Worm (Caenorhabditis elegans): Measurements from ENCODE around the gene tth-1.

- no peak for TF ChIP-seq ama-1 (optimal IDR thresholded peaks at IDR 0.05)
- no peak for TF ChIP-seq tbx-37 (GFP tag; conservative IDR thresholded peaks at IDR 0.05)
- TF ChIP-seq flt-1 (GFP tag; IDR thresholded peaks at IDR 0.05): no peak
Observed at ce11 chrX:8428319-8428888, 4.9 kb upstream of the tth-1 start, which contains the start of gene F08F1.3.
